Fruit fly (Drosophila melanogaster): ENCODE results near the gene p.

p gene

dm6 chr3R:8650741-8651140 is 19.7 kb downstream of the p start, which contains the start of the genes Mkk4 and SLIRP2 (continued):
- peak; percentile 95 for TF ChIP-seq corto (GFP tag; optimal IDR thresholded peaks at IDR 0.05)
- TF ChIP-seq CG15073 (GFP tag; optimal IDR thresholded peaks at IDR 0.05): peak; percentile 92
- peak; percentile 99 for TF ChIP-seq CG7786 (GFP tag; optimal IDR thresholded peaks at IDR 0.05)
- TF ChIP-seq otp (GFP tag; IDR thresholded peaks at IDR 0.05): peak; percentile 99
- TF ChIP-seq wek (GFP tag; optimal IDR thresholded peaks at IDR 0.05): peak; percentile 91
- peak; percentile 100 for TF ChIP-seq sens (GFP tag)
- TF ChIP-seq Scr (GFP tag; IDR thresholded peaks at IDR 0.05; ENCODE audit: partially characterized antibody): peak; percentile 87
- TF ChIP-seq ssp (GFP tag; IDR thresholded peaks at IDR 0.05): peak; percentile 94
- peak; percentile 98 for TF ChIP-seq B-H2 (GFP tag; optimal IDR thresholded peaks at IDR 0.05)
- peak; percentile 98 for TF ChIP-seq CG5953 (GFP tag; IDR thresholded peaks at IDR 0.05)
- peak; percentile 98 for TF ChIP-seq CG15601 (tag; optimal IDR thresholded peaks at IDR 0.05)
- TF ChIP-seq tap (tag; optimal IDR thresholded peaks at IDR 0.05): peak; percentile 98
- TF ChIP-seq al (GFP tag; IDR thresholded peaks at IDR 0.05): peak; percentile 98
- TF ChIP-seq CG8765 (GFP tag; IDR thresholded peaks at IDR 0.05): peak; percentile 98
- peak; percentile 99 for TF ChIP-seq H15 (GFP tag; IDR thresholded peaks at IDR 0.05)
- TF ChIP-seq MBD-R2 (GFP tag; IDR thresholded peaks at IDR 0.05): peak; percentile 100
- TF ChIP-seq CG11456 (GFP tag; IDR thresholded peaks at IDR 0.05): peak; percentile 99
- peak; percentile 98 for TF ChIP-seq Hmr (GFP tag; optimal IDR thresholded peaks at IDR 0.05)
- peak; percentile 94 for TF ChIP-seq dan (GFP tag; IDR thresholded peaks at IDR 0.05)
- peak; percentile 92 for TF ChIP-seq CG3163 (GFP tag; optimal IDR thresholded peaks at IDR 0.05)
- TF ChIP-seq lola (GFP tag; optimal IDR thresholded peaks at IDR 0.05): peak in 1 of 3 experiments; percentile 99
- TF ChIP-seq CG13775 (GFP tag; optimal IDR thresholded peaks at IDR 0.05): peak; percentile 99
- TF ChIP-seq CG13624 (GFP tag; optimal IDR thresholded peaks at IDR 0.05): peak; percentile 99
- peak; percentile 96 for TF ChIP-seq Lim3 (GFP tag; IDR thresholded peaks at IDR 0.05)
- TF ChIP-seq CG7556 (GFP tag; optimal IDR thresholded peaks at IDR 0.05): peak; percentile 98
- peak; percentile 95 for TF ChIP-seq Hand (GFP tag; optimal IDR thresholded peaks at IDR 0.05)
- TF ChIP-seq CG7357 (GFP tag; IDR thresholded peaks at IDR 0.05): peak; percentile 96
- peak; percentile 75 for TF ChIP-seq Sry-β (GFP tag; optimal IDR thresholded peaks at IDR 0.05)
- TF ChIP-seq CG9215 (GFP tag; IDR thresholded peaks at IDR 0.05): peak; percentile 98
- peak; percentile 97 for TF ChIP-seq da (GFP tag; optimal IDR thresholded peaks at IDR 0.05)
- peak; percentile 99 for TF ChIP-seq fd3F (GFP tag; optimal IDR thresholded peaks at IDR 0.05)
- peak; percentile 98 for TF ChIP-seq CG11093 (GFP tag; IDR thresholded peaks at IDR 0.05)
- TF ChIP-seq CG33557 (GFP tag; optimal IDR thresholded peaks at IDR 0.05): peak; percentile 99
- peak; percentile 99 for TF ChIP-seq jumu (GFP tag; optimal IDR thresholded peaks at IDR 0.05)
- TF ChIP-seq CG11560 (tag; IDR thresholded peaks at IDR 0.05): peak; percentile 94
- peak; percentile 70 for TF ChIP-seq ato (GFP tag; IDR thresholded peaks at IDR 0.05; ENCODE audit: partially characterized antibody)
- peak; percentile 93 for TF ChIP-seq Myb (GFP tag; optimal IDR thresholded peaks at IDR 0.05)
- peak; percentile 98 for TF ChIP-seq jing (GFP tag; optimal IDR thresholded peaks at IDR 0.05)
- peak; percentile 97 for TF ChIP-seq danr (GFP tag; IDR thresholded peaks at IDR 0.05)
- peak; percentile 98 for TF ChIP-seq kay (GFP tag; optimal IDR thresholded peaks at IDR 0.05)
- TF ChIP-seq Dll (GFP tag; IDR thresholded peaks at IDR 0.05; ENCODE audit: partially characterized antibody): peak; percentile 89
- TF ChIP-seq Hr78 (GFP tag; optimal IDR thresholded peaks at IDR 0.05): peak in 1 of 2 experiments; percentile 92
- peak; percentile 91 for TF ChIP-seq Nf-YC (tag; optimal IDR thresholded peaks at IDR 0.05)
- peak; percentile 99 for TF ChIP-seq CG2120 (GFP tag; optimal IDR thresholded peaks at IDR 0.05)
- peak; percentile 90 for TF ChIP-seq CG4360 (GFP tag; IDR thresholded peaks at IDR 0.05)
- TF ChIP-seq vfl (GFP tag; optimal IDR thresholded peaks at IDR 0.05): peak; percentile 99
- peak; percentile 99 for TF ChIP-seq CG11695 (GFP tag; IDR thresholded peaks at IDR 0.05)
- peak; percentile 99 for TF ChIP-seq caup (GFP tag; optimal IDR thresholded peaks at IDR 0.05; ENCODE audit: severe bottlenecking)
- peak; percentile 97 for TF ChIP-seq CG10565 (GFP tag; optimal IDR thresholded peaks at IDR 0.05)
- peak; percentile 98 for TF ChIP-seq emc (GFP tag; optimal IDR thresholded peaks at IDR 0.05)
- peak; percentile 96 for TF ChIP-seq sqz (GFP tag; optimal IDR thresholded peaks at IDR 0.05)

Measured in whole organism, embryonic.